Fruit fly (Drosophila melanogaster) whole organism, wandering third instar larva: ENCODE measurements around the gene Cpr76Ba.

Source experiments
- Jra ChIP-seq: sonication (Bioruptor generic); optimal IDR thresholded peaks from 2 replicates; lab custom pipeline; 2016; ENCODE audit warnings: missing biosample characterization, missing genetic modification characterization
- OdsH ChIP-seq: fragments of 200-800 bp; sonication (Bioruptor generic); optimal IDR thresholded peaks from 2 replicates; lab custom pipeline; 2016; ENCODE audit warnings: missing biosample characterization, mild to moderate bottlenecking, missing genetic modification characterization
- Vsx2 ChIP-seq: fragments of 200-300, 225-300 bp; sonication (Bioruptor generic); optimal IDR thresholded peaks from 2 replicates; lab custom pipeline; 2018; ENCODE audit warnings: missing biosample characterization, missing genetic modification characterization; ENCODE audit not compliant: partially characterized antibody
- foxo ChIP-seq, 2 experiments: fragments of 200-800 bp; sonication (Bioruptor generic); optimal IDR thresholded peaks; 2 replicates in 1 of 2; 3 replicates in 1 of 2; lab custom pipeline; 2016 to 2017; ENCODE audit warnings: missing biosample characterization in 2 of 2, missing genetic modification characterization in 2 of 2
- psq ChIP-seq: fragments of 200-800 bp; sonication (Bioruptor generic); optimal IDR thresholded peaks from 3 replicates; lab custom pipeline; 2017; ENCODE audit warnings: missing biosample characterization, mild to moderate bottlenecking, missing genetic modification characterization, moderate library complexity

DNA sequence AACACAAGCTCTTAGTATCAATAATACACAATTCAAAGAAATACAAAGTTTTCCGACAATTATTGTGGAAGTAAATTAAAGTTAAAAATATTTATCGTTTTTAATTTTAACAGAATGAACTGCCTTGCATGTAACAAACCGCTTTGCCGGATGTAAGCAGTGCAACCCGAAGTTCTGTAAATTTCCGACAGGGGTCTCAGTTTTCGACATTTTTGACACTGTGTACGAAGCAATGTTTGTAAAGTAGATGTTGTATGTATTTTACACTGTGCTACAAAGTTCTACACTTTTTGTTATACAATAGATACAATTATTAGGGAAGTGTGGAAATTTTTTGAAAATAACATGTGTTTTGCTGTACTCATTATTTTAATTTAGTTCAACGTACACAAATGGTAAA is 1.6 kb downstream of the Cpr76Ba start:
- TF ChIP-seq foxo (GFP tag; optimal IDR thresholded peaks at IDR 0.05; lab: Kevin White, UChicago) (no peak), OdsH (GFP tag; lab: Kevin White, UChicago) (no peak), psq (no peak), Vsx2 (GFP tag; lab: Kevin White, UChicago) (no peak), Jra (GFP tag; lab: Kevin White, UChicago) (no peak)
